Worm (Caenorhabditis elegans) whole organism, midembryonic: ENCODE data around the gene meg-3.

ENCODE experiments used
- T22C8.4 ChIP-seq: fragments of 200-800 bp; sonication (Bioruptor generic); IDR thresholded peaks from 2 replicates; pipeline ENCODE4 v1.3.6; 2022; ENCODE audit warnings: missing genetic modification characterization, missing compliant biosample characterization
- cog-1 ChIP-seq: sonication (generic microtip); optimal IDR thresholded peaks from 2 replicates; lab custom pipeline; 2016; ENCODE audit warnings: missing genetic modification characterization, missing compliant biosample characterization
- flt-1 ChIP-seq: fragments of 200-800 bp; sonication (Bioruptor generic); IDR thresholded peaks from 2 replicates; pipeline ENCODE4 v1.3.6; 2022; ENCODE audit warnings: missing genetic modification characterization, missing compliant biosample characterization
- klf-2 ChIP-seq: fragments of 200-800 bp; sonication (Bioruptor generic); conservative IDR thresholded peaks from 2 replicates; pipeline ENCODE4 v1.3.6; 2022; ENCODE audit warnings: missing genetic modification reagents, missing genetic modification characterization, missing compliant biosample characterization
- med-1 ChIP-seq: sonication (generic microtip); optimal IDR thresholded peaks from 2 replicates; lab custom pipeline; 2017; ENCODE audit warnings: missing genetic modification characterization, mild to moderate bottlenecking, missing compliant biosample characterization, antibody characterized with exemption, missing genetic modification reagents; ENCODE audit not compliant: insufficient read depth
- ref-1 ChIP-seq: fragments of 200-800 bp; sonication (Bioruptor generic); conservative IDR thresholded peaks from 2 replicates; pipeline ENCODE4 v1.3.6; 2022; ENCODE audit warnings: missing genetic modification reagents, missing genetic modification characterization, missing compliant biosample characterization
- tab-1 ChIP-seq: fragments of 200-800 bp; sonication (Bioruptor generic); IDR thresholded peaks from 2 replicates; pipeline ENCODE4 v1.3.6; 2022; ENCODE audit warnings: missing genetic modification characterization, missing compliant biosample characterization
- ztf-23 ChIP-seq: fragments of 200-800 bp; sonication (Bioruptor generic); IDR thresholded peaks from 2 replicates; pipeline ENCODE4 v1.3.6; 2022; ENCODE audit warnings: missing genetic modification reagents, missing genetic modification characterization, missing compliant biosample characterization
- ztf-29 ChIP-seq: fragments of 200-800 bp; sonication (Bioruptor generic); IDR thresholded peaks from 2 replicates; pipeline ENCODE4 v1.3.6; 2022; ENCODE audit warnings: missing genetic modification reagents, missing genetic modification characterization, missing compliant biosample characterization

The meg-3 gene

ce11 chrX:2012491-2013201, 23.2 kb upstream of the meg-3 start, which contains the start of gene Y102A11A.9:
TSS of gene Y102A11A.9 (plus strand) at chrX:2013151.
- TF ChIP-seq ztf-23 (GFP tag; lab: Robert Waterston, UW) = no peak
- no peak for TF ChIP-seq klf-2 (GFP tag; lab: Robert Waterston, UW)
- no peak for TF ChIP-seq ztf-29 (GFP tag; lab: Robert Waterston, UW)
- no peak for TF ChIP-seq ref-1
- TF ChIP-seq T22C8.4 (GFP tag; lab: Robert Waterston, UW) = no peak
- no peak for TF ChIP-seq tab-1 (GFP tag; lab: Robert Waterston, UW)
- no peak for TF ChIP-seq med-1 (GFP tag; lab: Kevin White, UChicago)
- no peak for TF ChIP-seq cog-1 (tag; lab: Kevin White, UChicago)
- TF ChIP-seq flt-1 = no peak

DNA sequence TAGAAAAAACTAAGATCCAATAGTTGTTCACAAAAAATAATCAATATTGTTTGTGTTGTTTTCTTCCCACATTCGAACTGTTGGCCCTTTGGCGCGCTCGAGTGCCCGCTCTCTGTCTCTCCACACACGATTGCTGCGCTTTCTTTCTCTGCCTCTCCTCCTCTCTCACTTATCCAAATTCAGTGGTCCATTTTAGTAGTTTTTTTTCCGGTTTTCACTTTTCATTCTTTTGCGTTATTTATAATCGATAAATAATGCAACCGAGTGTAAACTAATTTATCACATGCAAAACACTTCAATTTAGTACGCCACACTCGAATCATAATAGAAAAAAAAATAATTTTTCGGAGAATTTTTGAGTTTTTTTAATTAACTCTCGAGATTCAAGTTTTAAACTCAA, 11.1 kb upstream of the meg-3 start:
- TF ChIP-seq flt-1 (no peak), ztf-23 (GFP tag; lab: Robert Waterston, UW) (no peak), med-1 (GFP tag; lab: Kevin White, UChicago) (no peak), klf-2 (GFP tag; lab: Robert Waterston, UW) (no peak), T22C8.4 (GFP tag; lab: Robert Waterston, UW) (no peak), cog-1 (tag; lab: Kevin White, UChicago) (no peak), tab-1 (GFP tag; lab: Robert Waterston, UW) (no peak), ref-1 (no peak), ztf-29 (GFP tag; lab: Robert Waterston, UW) (no peak)

- TF ChIP-seq cog-1 (tag; lab: Kevin White, UChicago) = no peak
- no peak for TF ChIP-seq ztf-23 (GFP tag; lab: Robert Waterston, UW)
- no peak for TF ChIP-seq tab-1 (GFP tag; lab: Robert Waterston, UW)
- no peak for TF ChIP-seq ref-1
- TF ChIP-seq med-1 (GFP tag; lab: Kevin White, UChicago) = no peak
- TF ChIP-seq ztf-29 (GFP tag; lab: Robert Waterston, UW) = no peak
- no peak for TF ChIP-seq T22C8.4 (GFP tag; lab: Robert Waterston, UW)
- no peak for TF ChIP-seq flt-1
- no peak for TF ChIP-seq klf-2 (GFP tag; lab: Robert Waterston, UW)
These were observed 9.4 kb upstream of the meg-3 start for ce11 chrX:1998825-1999224.

DNA sequence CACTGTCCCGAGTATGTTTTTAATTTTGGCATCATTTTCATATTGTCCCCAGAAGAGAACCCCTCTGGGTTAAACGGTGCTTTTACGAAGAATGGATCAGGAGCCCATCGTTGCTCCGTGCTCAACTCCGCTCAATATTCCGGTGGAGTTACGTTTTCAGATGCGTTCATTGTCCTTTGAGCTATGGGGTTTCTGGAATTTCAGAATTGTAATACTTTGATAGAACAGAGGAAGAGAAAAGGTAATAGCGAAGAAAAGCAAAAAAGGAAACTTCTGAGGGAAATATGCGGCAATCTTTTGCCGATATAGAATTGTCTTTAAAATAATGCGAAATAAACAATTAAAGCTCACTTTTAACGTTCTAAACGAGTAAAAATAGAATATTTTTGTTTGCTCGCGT, 8.5 kb upstream of the meg-3 start, which contains the start of gene Y40A1A.3:
Gene Y40A1A.3 (minus strand): TSS at position 101 of the 400 bp plus-strand sequence.
- TF ChIP-seq ref-1 = no peak
- TF ChIP-seq ztf-23 (GFP tag; lab: Robert Waterston, UW) = no peak
- no peak for TF ChIP-seq ztf-29 (GFP tag; lab: Robert Waterston, UW)
- no peak for TF ChIP-seq klf-2 (GFP tag; lab: Robert Waterston, UW)
- TF ChIP-seq cog-1 (tag; lab: Kevin White, UChicago) = no peak
- no peak for TF ChIP-seq med-1 (GFP tag; lab: Kevin White, UChicago)
- no peak for TF ChIP-seq T22C8.4 (GFP tag; lab: Robert Waterston, UW)
- no peak for TF ChIP-seq flt-1
- TF ChIP-seq tab-1 (GFP tag; lab: Robert Waterston, UW) = no peak

ce11 chrX:1990434-1990833, 1.0 kb upstream of the meg-3 start, which contains the start of gene Y40A1A.2:
TSS of gene Y40A1A.2 (plus strand) at chrX:1990734.
- TF ChIP-seq klf-2 (GFP tag; lab: Robert Waterston, UW) (no peak), T22C8.4 (GFP tag; lab: Robert Waterston, UW) (no peak), ztf-23 (GFP tag; lab: Robert Waterston, UW) (no peak), flt-1 (no peak), med-1 (GFP tag; lab: Kevin White, UChicago) (no peak), cog-1 (tag; lab: Kevin White, UChicago) (no peak), ref-1 (no peak), tab-1 (GFP tag; lab: Robert Waterston, UW) (no peak), ztf-29 (GFP tag; lab: Robert Waterston, UW) (no peak)

ce11 chrX:1984831-1985230, 4.6 kb downstream of the meg-3 start:
- TF ChIP-seq cog-1 (tag; lab: Kevin White, UChicago) = no peak
- no peak for TF ChIP-seq flt-1
- TF ChIP-seq med-1 (GFP tag; lab: Kevin White, UChicago) = no peak
- TF ChIP-seq ref-1 = no peak
- no peak for TF ChIP-seq tab-1 (GFP tag; lab: Robert Waterston, UW)
- TF ChIP-seq ztf-29 (GFP tag; lab: Robert Waterston, UW) = no peak

DNA sequence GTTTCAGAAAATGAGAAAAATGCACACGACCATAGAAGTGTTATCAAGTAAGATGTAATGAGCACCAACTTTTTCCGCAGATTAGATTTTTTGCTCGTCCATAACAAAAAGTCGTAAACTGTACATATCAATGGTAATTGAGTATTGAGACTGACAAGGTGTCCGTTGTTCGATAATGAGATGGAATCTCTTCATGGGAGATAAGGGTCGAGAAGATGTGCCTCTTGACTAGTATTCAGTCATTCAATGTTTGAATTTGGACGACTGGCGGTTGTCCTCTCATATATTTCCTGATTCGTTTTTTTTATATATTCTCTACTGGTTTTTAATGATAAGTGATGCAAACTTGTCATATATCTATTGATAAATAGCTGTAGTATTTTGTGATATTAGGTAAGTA, 7.8 kb downstream of the meg-3 start:
- TF ChIP-seq cog-1 (tag; lab: Kevin White, UChicago) (no peak), med-1 (GFP tag; lab: Kevin White, UChicago) (no peak), klf-2 (GFP tag; lab: Robert Waterston, UW) (no peak), ztf-29 (GFP tag; lab: Robert Waterston, UW) (no peak)

- TF ChIP-seq klf-2 (GFP tag; lab: Robert Waterston, UW) = no peak
- TF ChIP-seq med-1 (GFP tag; lab: Kevin White, UChicago) = no peak
- no peak for TF ChIP-seq ztf-23 (GFP tag; lab: Robert Waterston, UW)
- TF ChIP-seq cog-1 (tag; lab: Kevin White, UChicago) = no peak
These were observed 11.7 kb downstream of the meg-3 start, which contains the start of gene F52D2.12 for ce11 chrX:1977708-1978107. TSS of gene F52D2.12 (plus strand) at chrX:1978014.

ce11 chrX:1975692-1976091, 13.7 kb downstream of the meg-3 start, which contains the start of gene F52D2.6:
TSS of gene F52D2.6 (plus strand) at chrX:1975992.
- TF ChIP-seq tab-1 (GFP tag; lab: Robert Waterston, UW) (no peak), T22C8.4 (GFP tag; lab: Robert Waterston, UW) (no peak), ref-1 (no peak), klf-2 (GFP tag; lab: Robert Waterston, UW) (no peak), cog-1 (tag; lab: Kevin White, UChicago) (no peak), ztf-23 (GFP tag; lab: Robert Waterston, UW) (no peak), med-1 (GFP tag; lab: Kevin White, UChicago) (no peak), flt-1 (no peak), ztf-29 (GFP tag; lab: Robert Waterston, UW) (no peak)
